Worm (Caenorhabditis elegans): ENCODE data around the gene srh-23.

The srh-23 gene

DNA sequence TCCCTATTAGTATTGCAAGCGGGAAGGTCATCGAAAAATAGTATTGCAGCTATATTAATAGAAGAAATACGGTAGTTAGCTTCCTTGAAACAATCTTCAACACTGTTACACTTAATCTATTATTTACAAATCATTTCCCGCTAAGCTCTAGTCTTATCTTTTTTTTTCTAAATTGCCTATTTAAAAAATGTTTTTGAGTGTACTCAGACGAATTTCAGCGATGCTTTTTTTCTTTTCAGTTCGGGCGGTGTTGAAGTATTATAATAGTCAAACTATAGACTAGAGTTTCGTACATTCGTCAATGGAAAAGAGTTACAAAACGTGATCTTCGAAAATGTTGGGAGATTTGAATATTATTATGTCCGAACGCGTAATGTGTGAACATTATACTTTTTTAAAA lies 7.0 kb upstream of the srh-23 start:
- TF ChIP-seq flt-1 (GFP tag; IDR thresholded peaks at IDR 0.05) (no peak), tab-1 (GFP tag; IDR thresholded peaks at IDR 0.05) (no peak), cog-1 (tag; optimal IDR thresholded peaks at IDR 0.05) (no peak), klf-2 (GFP tag; conservative IDR thresholded peaks at IDR 0.05) (no peak), ref-1 (GFP tag; conservative IDR thresholded peaks at IDR 0.05) (no peak), ztf-23 (GFP tag; IDR thresholded peaks at IDR 0.05) (no peak), T22C8.4 (GFP tag; IDR thresholded peaks at IDR 0.05) (no peak), med-1 (GFP tag; optimal IDR thresholded peaks at IDR 0.05; ENCODE audit: insufficient read depth) (no peak), ztf-29 (GFP tag; IDR thresholded peaks at IDR 0.05) (no peak)

DNA sequence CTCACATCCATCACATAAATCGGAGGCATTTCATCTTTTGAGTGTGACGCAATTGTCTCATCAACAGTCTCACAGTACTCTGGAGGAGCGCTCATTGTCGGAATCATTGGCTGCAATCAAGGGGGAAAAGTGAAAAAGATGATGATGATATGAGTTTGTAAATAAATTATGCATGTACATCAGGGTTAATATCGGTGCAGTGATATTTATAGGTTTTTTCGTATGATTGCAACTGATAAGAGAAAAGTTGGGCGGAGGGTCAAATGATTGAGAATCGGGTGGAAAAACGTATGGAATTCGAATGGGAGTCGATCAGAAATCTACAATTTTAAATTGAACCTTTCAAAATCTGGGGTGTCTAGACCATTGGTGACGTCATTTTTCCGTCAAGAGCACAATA lies 6.0 kb upstream of the srh-23 start, which contains the start of gene H23N18.6:
H23N18.6 (minus strand) TSS at position 201 of the 400 bp plus-strand sequence.
- TF ChIP-seq ref-1 (GFP tag; conservative IDR thresholded peaks at IDR 0.05): no peak
- TF ChIP-seq tab-1 (GFP tag; IDR thresholded peaks at IDR 0.05): no peak
- no peak for TF ChIP-seq flt-1 (GFP tag; IDR thresholded peaks at IDR 0.05)
- no peak for TF ChIP-seq cog-1 (tag; optimal IDR thresholded peaks at IDR 0.05)
- no peak for TF ChIP-seq klf-2 (GFP tag; conservative IDR thresholded peaks at IDR 0.05)
- no peak for TF ChIP-seq ztf-23 (GFP tag; IDR thresholded peaks at IDR 0.05)
- no peak for TF ChIP-seq ztf-29 (GFP tag; IDR thresholded peaks at IDR 0.05)
- no peak for TF ChIP-seq T22C8.4 (GFP tag; IDR thresholded peaks at IDR 0.05)
- TF ChIP-seq med-1 (GFP tag; optimal IDR thresholded peaks at IDR 0.05; ENCODE audit: insufficient read depth): no peak

DNA sequence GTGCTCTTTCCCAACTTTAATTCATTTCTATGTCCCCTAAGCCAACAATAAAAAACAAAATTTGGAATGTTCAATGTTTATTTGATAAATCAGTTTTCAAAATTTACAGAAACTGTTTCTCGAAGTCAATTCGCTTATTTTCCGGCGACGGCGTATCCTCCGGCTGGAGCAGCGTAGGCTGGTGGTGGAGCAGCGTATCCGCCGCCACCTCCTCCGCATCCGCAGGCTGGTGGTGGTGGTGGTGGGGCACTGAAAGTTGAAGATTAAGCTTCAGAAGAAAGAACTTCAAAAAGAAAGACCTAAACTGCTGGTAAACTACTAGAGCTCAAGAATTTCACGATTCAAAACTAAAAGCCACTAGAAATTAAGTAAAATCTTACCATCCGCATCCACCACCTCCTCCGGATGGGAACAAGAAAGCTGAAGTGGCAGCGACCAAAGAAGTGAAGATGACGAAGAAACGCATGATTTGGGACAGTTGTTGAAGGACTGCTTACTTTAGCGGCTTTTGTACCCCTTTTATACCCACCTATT lies 2.7 kb upstream of the srh-23 start, which contains the start of gene C02E7.7:
C02E7.7 (minus strand) TSS at position 484 of the 534 bp plus-strand sequence.
- no peak for TF ChIP-seq med-1 (GFP tag; optimal IDR thresholded peaks at IDR 0.05; ENCODE audit: insufficient read depth)
- TF ChIP-seq ztf-23 (GFP tag; IDR thresholded peaks at IDR 0.05): no peak
- TF ChIP-seq cog-1 (tag; optimal IDR thresholded peaks at IDR 0.05): no peak
- TF ChIP-seq tab-1 (GFP tag; IDR thresholded peaks at IDR 0.05): no peak
- TF ChIP-seq ref-1 (GFP tag; conservative IDR thresholded peaks at IDR 0.05): no peak
- no peak; the same call in 1 of the 2 replicates for TF ChIP-seq klf-2 (GFP tag; conservative IDR thresholded peaks at IDR 0.05)
- TF ChIP-seq flt-1 (GFP tag; IDR thresholded peaks at IDR 0.05): no peak
- TF ChIP-seq T22C8.4 (GFP tag; IDR thresholded peaks at IDR 0.05): no peak
- TF ChIP-seq ztf-29 (GFP tag; IDR thresholded peaks at IDR 0.05): no peak

DNA sequence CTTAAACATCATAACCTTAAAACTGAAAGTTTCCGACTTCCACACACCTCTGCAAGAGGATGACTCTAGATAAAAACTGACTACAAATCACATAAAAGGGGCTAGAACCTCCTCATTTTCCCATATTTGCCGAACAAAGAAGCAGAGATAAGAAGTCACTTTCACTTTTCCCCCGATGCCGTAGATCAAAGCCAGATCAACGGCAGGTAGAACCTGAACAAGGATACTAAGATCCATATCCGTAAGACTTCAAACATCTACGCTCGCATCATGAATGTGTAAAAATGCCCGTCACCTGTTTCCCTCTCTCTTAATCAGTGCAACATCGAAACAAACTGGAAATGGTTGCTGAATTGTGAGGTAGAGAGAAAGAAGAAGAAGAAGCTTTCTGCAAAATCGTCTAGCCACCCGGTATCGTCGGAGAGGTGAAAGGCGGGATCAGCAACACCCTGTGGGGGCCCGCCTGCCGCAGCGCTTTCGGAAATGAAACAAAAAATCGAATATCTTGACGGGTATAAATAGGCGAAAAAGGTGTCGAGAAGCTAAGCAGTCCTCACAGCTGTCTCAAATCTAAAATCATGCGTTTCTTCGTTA lies 2.1 kb upstream of the srh-23 start, which contains the start of gene C02E7.6:
C02E7.6 (plus strand) TSS at position 544 of the 594 bp plus-strand sequence.
- no peak for TF ChIP-seq cog-1 (tag; optimal IDR thresholded peaks at IDR 0.05)
- TF ChIP-seq ref-1 (GFP tag; conservative IDR thresholded peaks at IDR 0.05): no peak
- no peak; the same call in 1 of the 2 replicates for TF ChIP-seq klf-2 (GFP tag; conservative IDR thresholded peaks at IDR 0.05)
- no peak for TF ChIP-seq tab-1 (GFP tag; IDR thresholded peaks at IDR 0.05)
- no peak for TF ChIP-seq ztf-29 (GFP tag; IDR thresholded peaks at IDR 0.05)
- TF ChIP-seq ztf-23 (GFP tag; IDR thresholded peaks at IDR 0.05): no peak
- TF ChIP-seq T22C8.4 (GFP tag; IDR thresholded peaks at IDR 0.05): no peak
- TF ChIP-seq med-1 (GFP tag; optimal IDR thresholded peaks at IDR 0.05; ENCODE audit: insufficient read depth): no peak
- no peak for TF ChIP-seq flt-1 (GFP tag; IDR thresholded peaks at IDR 0.05)

DNA sequence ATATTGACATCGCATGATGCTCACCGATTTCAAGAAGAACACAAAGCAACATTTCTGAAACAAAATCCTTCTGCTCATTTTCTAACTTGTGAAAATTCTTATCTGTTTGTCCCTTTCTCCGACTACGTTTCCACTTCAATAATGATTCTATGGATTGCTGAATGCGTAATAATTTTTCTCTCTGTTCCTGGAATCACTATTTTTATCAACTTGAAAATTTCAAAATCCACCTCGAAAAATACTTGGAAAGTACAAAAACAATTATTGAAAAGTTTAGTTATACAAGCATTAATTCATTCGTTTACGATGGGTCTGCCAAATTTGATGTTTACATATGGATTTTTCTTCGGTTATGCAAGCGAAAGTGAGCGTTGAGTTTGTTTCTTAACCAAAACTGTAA lies 1.1 kb downstream of the srh-23 start, which contains the start of gene srh-22:
srh-22 (plus strand) TSS at position 301 of the 400 bp plus-strand sequence.
- no peak for TF ChIP-seq med-1 (GFP tag; optimal IDR thresholded peaks at IDR 0.05; ENCODE audit: insufficient read depth)
- no peak for TF ChIP-seq ztf-23 (GFP tag; IDR thresholded peaks at IDR 0.05)
- TF ChIP-seq cog-1 (tag; optimal IDR thresholded peaks at IDR 0.05): no peak
- no peak for TF ChIP-seq klf-2 (GFP tag; conservative IDR thresholded peaks at IDR 0.05)
- TF ChIP-seq tab-1 (GFP tag; IDR thresholded peaks at IDR 0.05): no peak
- TF ChIP-seq flt-1 (GFP tag; IDR thresholded peaks at IDR 0.05): no peak
- TF ChIP-seq ref-1 (GFP tag; conservative IDR thresholded peaks at IDR 0.05): no peak
- TF ChIP-seq T22C8.4 (GFP tag; IDR thresholded peaks at IDR 0.05): no peak
- TF ChIP-seq ztf-29 (GFP tag; IDR thresholded peaks at IDR 0.05): no peak

DNA sequence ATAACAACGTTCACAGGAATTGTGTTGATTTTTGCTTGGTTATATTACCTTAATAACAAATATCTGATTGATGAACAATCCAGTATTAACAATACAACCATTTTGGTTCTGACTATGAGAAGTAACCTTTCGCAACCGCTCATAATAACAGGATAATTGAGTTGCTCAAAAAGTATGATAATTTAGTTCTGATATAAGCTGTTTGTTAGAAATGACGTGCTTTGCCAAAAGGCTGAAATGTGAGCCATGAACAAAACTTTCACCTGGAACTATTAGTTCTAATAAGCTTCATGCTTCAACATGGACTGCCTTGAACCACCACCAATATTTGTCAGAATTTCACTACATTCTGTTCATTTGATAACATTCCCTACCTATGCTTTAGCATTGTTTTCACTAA lies 3.7 kb downstream of the srh-23 start, which contains the start of gene srh-20:
srh-20 (plus strand) TSS at position 301 of the 400 bp plus-strand sequence.
- TF ChIP-seq med-1 (GFP tag; optimal IDR thresholded peaks at IDR 0.05; ENCODE audit: insufficient read depth): no peak
- no peak for TF ChIP-seq ztf-29 (GFP tag; IDR thresholded peaks at IDR 0.05)
- no peak for TF ChIP-seq T22C8.4 (GFP tag; IDR thresholded peaks at IDR 0.05)
- TF ChIP-seq ref-1 (GFP tag; conservative IDR thresholded peaks at IDR 0.05): no peak
- TF ChIP-seq tab-1 (GFP tag; IDR thresholded peaks at IDR 0.05): no peak
- TF ChIP-seq klf-2 (GFP tag; conservative IDR thresholded peaks at IDR 0.05): no peak
- TF ChIP-seq flt-1 (GFP tag; IDR thresholded peaks at IDR 0.05): no peak
- TF ChIP-seq ztf-23 (GFP tag; IDR thresholded peaks at IDR 0.05): no peak
- TF ChIP-seq cog-1 (tag; optimal IDR thresholded peaks at IDR 0.05): no peak

DNA sequence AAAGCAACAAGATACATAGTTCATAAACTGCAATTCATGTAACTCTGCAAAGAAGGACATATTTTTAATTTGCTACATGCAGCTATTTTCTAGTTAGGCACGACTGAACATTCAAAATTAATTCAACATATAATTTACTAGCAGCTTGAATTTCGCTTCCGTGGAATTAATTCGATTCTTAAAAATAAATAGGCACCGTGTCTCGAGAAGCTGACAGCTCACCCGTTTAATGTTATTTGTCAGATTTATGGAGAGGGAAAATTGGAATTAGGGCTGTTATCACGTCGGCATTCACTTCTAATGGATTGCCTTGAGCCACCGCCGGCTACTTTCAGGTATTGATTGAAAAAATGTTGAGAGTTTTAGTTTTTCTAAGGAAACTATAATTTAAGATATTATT lies 5.5 kb downstream of the srh-23 start, which contains the start of gene srh-21:
srh-21 (plus strand) TSS at position 301 of the 400 bp plus-strand sequence.
- TF ChIP-seq T22C8.4 (GFP tag; IDR thresholded peaks at IDR 0.05) (no peak), cog-1 (tag; optimal IDR thresholded peaks at IDR 0.05) (no peak), ref-1 (GFP tag; conservative IDR thresholded peaks at IDR 0.05) (no peak), med-1 (GFP tag; optimal IDR thresholded peaks at IDR 0.05; ENCODE audit: insufficient read depth) (no peak), ztf-23 (GFP tag; IDR thresholded peaks at IDR 0.05) (no peak), ztf-29 (GFP tag; IDR thresholded peaks at IDR 0.05) (no peak), tab-1 (GFP tag; IDR thresholded peaks at IDR 0.05) (no peak), klf-2 (GFP tag; conservative IDR thresholded peaks at IDR 0.05) (no peak), flt-1 (GFP tag; IDR thresholded peaks at IDR 0.05) (no peak)

DNA sequence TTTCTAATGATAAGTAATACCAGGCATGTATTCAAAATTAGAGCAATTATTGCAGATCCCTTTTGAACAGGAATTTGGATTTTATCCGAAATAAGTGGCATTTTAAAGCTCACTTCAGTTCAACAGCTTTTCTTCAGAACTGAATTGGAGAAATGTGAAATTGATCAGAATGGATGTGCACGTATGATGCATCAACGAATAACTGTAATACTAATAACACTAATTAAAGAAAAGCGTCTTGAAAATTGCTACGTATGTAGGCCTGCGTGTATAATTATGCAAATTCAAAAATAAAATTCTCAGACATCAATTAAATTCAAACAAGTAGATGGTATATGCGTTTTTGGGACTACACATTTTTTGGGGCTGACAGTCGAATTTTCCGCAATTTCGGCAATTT lies 8.9 kb downstream of the srh-23 start, which contains the start of gene str-205:
str-205 (minus strand) TSS at position 101 of the 400 bp plus-strand sequence.
- TF ChIP-seq T22C8.4 (GFP tag; IDR thresholded peaks at IDR 0.05) (no peak), ztf-29 (GFP tag; IDR thresholded peaks at IDR 0.05) (no peak), ztf-23 (GFP tag; IDR thresholded peaks at IDR 0.05) (no peak), ref-1 (GFP tag; conservative IDR thresholded peaks at IDR 0.05) (no peak), tab-1 (GFP tag; IDR thresholded peaks at IDR 0.05) (no peak), med-1 (GFP tag; optimal IDR thresholded peaks at IDR 0.05; ENCODE audit: insufficient read depth) (no peak), flt-1 (GFP tag; IDR thresholded peaks at IDR 0.05) (no peak)

DNA sequence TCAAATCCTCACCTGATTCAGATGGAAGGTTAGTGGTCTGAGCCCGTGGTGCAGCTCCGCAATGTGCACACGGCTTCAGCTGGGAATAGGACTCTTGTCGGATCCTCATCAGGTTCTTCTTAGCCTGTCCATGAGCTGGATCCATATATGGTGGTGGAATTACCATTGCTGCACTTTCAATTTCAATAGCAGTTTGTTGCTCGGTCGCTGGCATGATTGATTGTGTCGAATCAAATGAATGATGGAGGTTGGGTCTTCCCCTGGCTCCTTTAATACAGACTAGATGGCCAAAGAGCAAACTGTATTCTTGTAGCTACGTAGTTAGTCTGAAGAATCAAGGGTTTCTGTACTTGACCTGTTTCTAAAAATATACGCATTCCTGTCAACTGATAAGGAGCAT lies 11.9 kb downstream of the srh-23 start, which contains the start of gene C02E7.10:
C02E7.10 (minus strand) TSS at position 232 of the 400 bp plus-strand sequence.
- TF ChIP-seq med-1 (GFP tag; optimal IDR thresholded peaks at IDR 0.05; ENCODE audit: insufficient read depth): no peak
- TF ChIP-seq ztf-29 (GFP tag; IDR thresholded peaks at IDR 0.05): no peak
- TF ChIP-seq cog-1 (tag; optimal IDR thresholded peaks at IDR 0.05): no peak
- TF ChIP-seq T22C8.4 (GFP tag; IDR thresholded peaks at IDR 0.05): no peak
- TF ChIP-seq klf-2 (GFP tag; conservative IDR thresholded peaks at IDR 0.05): no peak
- TF ChIP-seq flt-1 (GFP tag; IDR thresholded peaks at IDR 0.05): no peak
- TF ChIP-seq ztf-23 (GFP tag; IDR thresholded peaks at IDR 0.05): no peak
